Worm (Caenorhabditis elegans) whole organism, mixed stage, embryonic: ENCODE data around the gene srw-82.
"Not testable (repeated sequence)": the region's sequence is repeated elsewhere in the genome, so short reads cannot be mapped to it uniquely, and the experiment has no call there.

Source experiments
- M03D4.4 ChIP-seq: sonication (generic microtip); optimal IDR thresholded peaks from 2 replicates; lab custom pipeline; 2017; ENCODE audit warnings: mild to moderate bottlenecking, missing genetic modification characterization, missing compliant biosample characterization
- bed-3 ChIP-seq: fragments of 200-800 bp; sonication (Bioruptor generic); optimal IDR thresholded peaks from 3 replicates; lab custom pipeline; 2018; ENCODE audit warnings: mild to moderate bottlenecking, missing genetic modification characterization, moderate library complexity, missing compliant biosample characterization
- ceh-39 ChIP-seq: fragments of 150-350 bp; optimal IDR thresholded peaks from 2 replicates; lab custom pipeline; 2014; ENCODE audit warnings: missing biosample characterization, missing genetic modification characterization
- ceh-83 ChIP-seq: fragments of 200-800 bp; sonication (Bioruptor generic); optimal IDR thresholded peaks from 2 replicates; lab custom pipeline; 2018; ENCODE audit warnings: mild to moderate bottlenecking, missing genetic modification characterization, missing compliant biosample characterization
- ces-1 ChIP-seq: fragments of 150-350 bp; optimal IDR thresholded peaks from 2 replicates; lab custom pipeline; 2014; ENCODE audit warnings: missing biosample characterization, missing genetic modification reagents, missing genetic modification characterization
- drap-1 ChIP-seq: fragments of 200-800 bp; sonication (Bioruptor generic); optimal IDR thresholded peaks from 3 replicates; lab custom pipeline; 2018; ENCODE audit warnings: mild to moderate bottlenecking, missing genetic modification characterization, missing compliant biosample characterization
- elt-1 ChIP-seq: sonication (generic microtip); optimal IDR thresholded peaks from 2 replicates; lab custom pipeline; 2017; ENCODE audit warnings: missing genetic modification characterization, mild to moderate bottlenecking, missing compliant biosample characterization, antibody characterized with exemption, moderate library complexity, borderline replicate concordance; ENCODE audit not compliant: insufficient read depth
- elt-3 ChIP-seq: fragments of 150-350 bp; optimal IDR thresholded peaks from 2 replicates; lab custom pipeline; 2014; ENCODE audit warnings: missing biosample characterization, missing genetic modification characterization
- ham-2 ChIP-seq: fragments of 200-800 bp; sonication (Bioruptor generic); optimal IDR thresholded peaks from 2 replicates; lab custom pipeline; 2018; ENCODE audit warnings: mild to moderate bottlenecking, missing genetic modification characterization, missing compliant biosample characterization
- hlh-1 ChIP-seq: fragments of 150-350 bp; optimal IDR thresholded peaks from 2 replicates; lab custom pipeline; 2014; ENCODE audit warnings: missing biosample characterization, missing genetic modification reagents, missing genetic modification characterization
- lin-13 ChIP-seq: fragments of 150-350 bp; optimal IDR thresholded peaks from 2 replicates; lab custom pipeline; 2014; ENCODE audit warnings: missing biosample characterization, missing genetic modification characterization
- lin-32 ChIP-seq: fragments of 200-800 bp; sonication (Bioruptor generic); optimal IDR thresholded peaks from 2 replicates; lab custom pipeline; 2018; ENCODE audit warnings: mild to moderate bottlenecking, missing genetic modification characterization, missing compliant biosample characterization
- lsy-2 ChIP-seq: fragments of 150-350 bp; optimal IDR thresholded peaks from 2 replicates; lab custom pipeline; 2014; ENCODE audit warnings: missing biosample characterization, missing genetic modification characterization
- mab-5 ChIP-seq: fragments of 150-350 bp; optimal IDR thresholded peaks from 2 replicates; lab custom pipeline; 2014; ENCODE audit warnings: missing biosample characterization, missing genetic modification characterization
- mep-1 ChIP-seq: fragments of 150-350 bp; optimal IDR thresholded peaks from 2 replicates; lab custom pipeline; 2017; ENCODE audit warnings: missing biosample characterization, missing genetic modification reagents, missing genetic modification characterization, inconsistent platforms
- mls-2 ChIP-seq: sonication (generic microtip); optimal IDR thresholded peaks from 2 replicates; lab custom pipeline; 2016; ENCODE audit warnings: mild to moderate bottlenecking, missing genetic modification characterization, moderate library complexity, missing compliant biosample characterization
- nhr-12 ChIP-seq: fragments of 150-350 bp; optimal IDR thresholded peaks from 2 replicates; lab custom pipeline; 2014; ENCODE audit warnings: missing biosample characterization, missing genetic modification characterization
- nhr-2 ChIP-seq: fragments of 150-350 bp; optimal IDR thresholded peaks from 2 replicates; lab custom pipeline; 2014; ENCODE audit warnings: missing biosample characterization, missing genetic modification characterization
- nhr-237 ChIP-seq: fragments of 150-350 bp; optimal IDR thresholded peaks from 2 replicates; lab custom pipeline; 2014; ENCODE audit warnings: missing biosample characterization, missing genetic modification characterization
- nhr-28 ChIP-seq: fragments of 150-350 bp; optimal IDR thresholded peaks from 2 replicates; lab custom pipeline; 2014; ENCODE audit warnings: missing biosample characterization, missing genetic modification characterization
- nhr-76 ChIP-seq: sonication (generic microtip); optimal IDR thresholded peaks from 2 replicates; lab custom pipeline; 2017; ENCODE audit warnings: missing biosample characterization, missing genetic modification characterization
- pha-4 ChIP-seq: fragments of 150-350 bp; optimal IDR thresholded peaks from 2 replicates; lab custom pipeline; 2018; ENCODE audit warnings: missing biosample characterization, missing genetic modification reagents, missing genetic modification characterization
- sem-2 ChIP-seq: fragments of 200-800 bp; sonication (Bioruptor generic); optimal IDR thresholded peaks from 2 replicates; lab custom pipeline; 2018; ENCODE audit warnings: mild to moderate bottlenecking, missing genetic modification characterization, missing compliant biosample characterization
- snpc-4 ChIP-seq: fragments of 150-350 bp; optimal IDR thresholded peaks from 2 replicates; lab custom pipeline; 2014; ENCODE audit warnings: missing biosample characterization, missing genetic modification characterization
- sptf-1 ChIP-seq: sonication (generic microtip); optimal IDR thresholded peaks from 2 replicates; lab custom pipeline; 2017; ENCODE audit warnings: mild to moderate bottlenecking, missing genetic modification characterization, moderate library complexity, missing compliant biosample characterization
- tbx-8 ChIP-seq: fragments of 200-800 bp; sonication (Bioruptor generic); optimal IDR thresholded peaks from 2 replicates; lab custom pipeline; 2018; ENCODE audit warnings: mild to moderate bottlenecking, missing genetic modification characterization, moderate library complexity, missing compliant biosample characterization
- unc-120 ChIP-seq: sonication (generic microtip); optimal IDR thresholded peaks from 2 replicates; lab custom pipeline; 2017; ENCODE audit warnings: missing genetic modification characterization, missing compliant biosample characterization; ENCODE audit not compliant: poor library complexity, severe bottlenecking
- unc-62 ChIP-seq: fragments of 150-350 bp; optimal IDR thresholded peaks from 2 replicates; lab custom pipeline; 2014; ENCODE audit warnings: missing biosample characterization, missing genetic modification reagents, missing genetic modification characterization
- zip-8 ChIP-seq: fragments of 150-350 bp; optimal IDR thresholded peaks from 2 replicates; lab custom pipeline; 2014; ENCODE audit warnings: missing biosample characterization, missing genetic modification characterization

srw-82 gene

ce11 chrV:18439469-18439868 is 7.9 kb downstream of the srw-82 start, which contains the start of gene ZK262.9:
ZK262.9 (plus strand) TSS chrV:18439769.
- not testable (repeated sequence) for TF ChIP-seq nhr-237, sptf-1, elt-1 (tag; lab: Kevin White, UChicago)

- TF ChIP-seq hlh-1 (tag; lab: Kevin White, UChicago) (no peak), ces-1 (GFP tag; lab: Kevin White, UChicago) (no peak), ceh-39 (tag; lab: Kevin White, UChicago) (no peak), pha-4 (no peak), sem-2 (no peak), tbx-8 (GFP tag; lab: Kevin White, UChicago) (no peak), nhr-76 (no peak), mls-2 (no peak), unc-120 (tag; lab: Kevin White, UChicago) (no peak)
Measured at ce11 chrV:18444118-18444517, 12.6 kb downstream of the srw-82 start, which contains the start of gene ZK228.1. ZK228.1 (plus strand) TSS chrV:18444418.

ce11 chrV:18456574-18456973 is 25.0 kb downstream of the srw-82 start, which contains the start of gene ZK228.10:
ZK228.10 (plus strand) TSS chrV:18456874.
- TF ChIP-seq ceh-83 (GFP tag; lab: Kevin White, UChicago) (no peak), drap-1 (GFP tag; lab: Kevin White, UChicago) (no peak), lsy-2 (tag; lab: Kevin White, UChicago) (no peak), nhr-76 (no peak), hlh-1 (tag; lab: Kevin White, UChicago) (no peak), ces-1 (GFP tag; lab: Kevin White, UChicago) (no peak), ham-2 (GFP tag; lab: Kevin White, UChicago) (no peak), unc-62 (GFP tag; lab: Kevin White, UChicago) (no peak), elt-3 (tag; lab: Kevin White, UChicago) (no peak), mep-1 (tag; lab: Kevin White, UChicago) (no peak)

ce11 chrV:18461200-18461728 is 29.7 kb downstream of the srw-82 start, which contains the start of gene ZK228.3:
ZK228.3 (minus strand) TSS chrV:18461250.
- TF ChIP-seq nhr-2 (tag; lab: Kevin White, UChicago) = no peak
- TF ChIP-seq elt-1 (tag; lab: Kevin White, UChicago) = peak; percentile 21

ce11 chrV:18462365-18462837 is 30.9 kb downstream of the srw-82 start, which contains the start of gene ZK228.4:
ZK228.4 (plus strand) TSS chrV:18462787.
- TF ChIP-seq lsy-2 (tag; lab: Kevin White, UChicago) (no peak), nhr-28 (tag; lab: Kevin White, UChicago) (no peak), hlh-1 (tag; lab: Kevin White, UChicago) (no peak), nhr-237 (tag; lab: Kevin White, UChicago) (no peak), nhr-2 (tag; lab: Kevin White, UChicago) (no peak), ceh-83 (GFP tag; lab: Kevin White, UChicago) (no peak), sem-2 (no peak), mab-5 (tag; lab: Kevin White, UChicago) (no peak)
- TF ChIP-seq, all 35 proteins: peak for 0

- TF ChIP-seq lin-13 (tag; lab: Kevin White, UChicago) (no peak), elt-1 (tag; lab: Kevin White, UChicago) (no peak), ceh-39 (tag; lab: Kevin White, UChicago) (no peak), ham-2 (GFP tag; lab: Kevin White, UChicago) (no peak), M03D4.4 (no peak), hlh-1 (tag; lab: Kevin White, UChicago) (no peak), nhr-2 (tag; lab: Kevin White, UChicago) (no peak), mep-1 (tag; lab: Kevin White, UChicago) (no peak)
Measured at ce11 chrV:18468097-18468496, 36.5 kb downstream of the srw-82 start, which contains the start of gene ZK228.13. ZK228.13 (minus strand) TSS chrV:18468197.

- no peak for TF ChIP-seq drap-1 (GFP tag; lab: Kevin White, UChicago)
- no peak for TF ChIP-seq zip-8 (tag; lab: Kevin White, UChicago)
- TF ChIP-seq ceh-83 (GFP tag; lab: Kevin White, UChicago) = no peak
- no peak for TF ChIP-seq nhr-28 (tag; lab: Kevin White, UChicago)
- no peak for TF ChIP-seq snpc-4 (tag; lab: Kevin White, UChicago)
- no peak for TF ChIP-seq lin-13 (tag; lab: Kevin White, UChicago)
- TF ChIP-seq bed-3 (GFP tag; lab: Kevin White, UChicago) = no peak
- no peak for TF ChIP-seq nhr-237 (tag; lab: Kevin White, UChicago)
- no peak for TF ChIP-seq nhr-12 (tag; lab: Kevin White, UChicago)
- no peak for TF ChIP-seq lin-32
- TF ChIP-seq sptf-1 (tag; lab: Kevin White, UChicago) = no peak
- TF ChIP-seq sem-2 = no peak
Measured at ce11 chrV:18473415-18473814, 41.9 kb downstream of the srw-82 start, which contains the start of gene srh-182. srh-182 (minus strand) TSS chrV:18473515.
